Worm (Caenorhabditis elegans) whole organism, L4 larva: ENCODE results near the gene tag-342.

Experiments
- pha-4 ChIP-seq, 2 experiments: fragments of 150-350 bp in 1 of 2; fragments of 200-800 bp in 1 of 2; sonication (Bioruptor generic) in 1 of 2; IDR thresholded peaks in 1 of 2; optimal IDR thresholded peaks in 1 of 2; 2 replicates each; pipeline versions ENCODE4 v1.3.6 to Lab custom; 2014 to 2022; ENCODE audit warnings: missing genetic modification characterization in 2 of 2, missing genetic modification reagents in 2 of 2, missing biosample characterization in 1 of 2, missing compliant biosample characterization in 1 of 2
- snpc-4 ChIP-seq: fragments of 150-350 bp; optimal IDR thresholded peaks from 2 replicates; lab custom pipeline; 2014; ENCODE audit warnings: missing biosample characterization, missing genetic modification characterization

- TF ChIP-seq snpc-4, result no peak
- TF ChIP-seq pha-4 (GFP tag; IDR thresholded peaks at IDR 0.05; lab: Robert Waterston, UW), result no peak
- no peak for TF ChIP-seq pha-4 (tag; optimal IDR thresholded peaks at IDR 0.05; lab: Kevin White, UChicago)
Measured at ce11 chrIII:9513569-9513968, 45.6 kb downstream of the tag-342 start, which contains the start of gene F55H2.8.
